Worm (Caenorhabditis elegans) whole organism, late embryonic: Measurements from ENCODE around the gene C33B4.2.

Experiments used
- C38D4.7 ChIP-seq: fragments of 200-800 bp; sonication (Bioruptor generic); optimal IDR thresholded peaks from 2 replicates; lab custom pipeline; 2018; ENCODE audit warnings: mild to moderate bottlenecking, missing genetic modification characterization, moderate library complexity, missing compliant biosample characterization
- K09A11.1 ChIP-seq: sonication (generic microtip); optimal IDR thresholded peaks from 2 replicates; lab custom pipeline; 2017; ENCODE audit warnings: antibody characterized with exemption, mild to moderate bottlenecking, missing genetic modification characterization, missing compliant biosample characterization; ENCODE audit not compliant: insufficient read depth
- Y22D7AL.16 ChIP-seq: sonication (generic microtip); optimal IDR thresholded peaks from 2 replicates; lab custom pipeline; 2016; ENCODE audit warnings: missing genetic modification characterization, missing compliant biosample characterization
- ceh-14 ChIP-seq: sonication (generic microtip); optimal IDR thresholded peaks from 2 replicates; lab custom pipeline; 2016; ENCODE audit warnings: missing genotype, missing genetic modification characterization, missing compliant biosample characterization
- ceh-19 ChIP-seq: fragments of 200-800 bp; sonication (Bioruptor generic); optimal IDR thresholded peaks from 2 replicates; lab custom pipeline; 2018; ENCODE audit warnings: mild to moderate bottlenecking, missing genetic modification characterization, missing compliant biosample characterization
- ceh-2 ChIP-seq: sonication (generic microtip); optimal IDR thresholded peaks from 2 replicates; lab custom pipeline; 2016; ENCODE audit warnings: missing genotype, missing genetic modification characterization, missing compliant biosample characterization
- ceh-22 ChIP-seq: sonication (generic microtip); optimal IDR thresholded peaks from 2 replicates; lab custom pipeline; 2017; ENCODE audit warnings: missing biosample characterization, missing genetic modification characterization
- ceh-24 ChIP-seq: sonication (generic microtip); optimal IDR thresholded peaks from 2 replicates; lab custom pipeline; 2016; ENCODE audit warnings: mild to moderate bottlenecking, missing genetic modification characterization, missing compliant biosample characterization
- ceh-34 ChIP-seq: sonication (generic microtip); optimal IDR thresholded peaks from 2 replicates; lab custom pipeline; 2016; ENCODE audit warnings: mild to moderate bottlenecking, missing genetic modification characterization, missing compliant biosample characterization
- ceh-48 ChIP-seq: sonication (generic microtip); optimal IDR thresholded peaks from 2 replicates; lab custom pipeline; 2016; ENCODE audit warnings: missing genetic modification characterization, inconsistent platforms, missing compliant biosample characterization
- dmd-4 ChIP-seq: sonication (generic microtip); optimal IDR thresholded peaks from 2 replicates; lab custom pipeline; 2016; ENCODE audit warnings: borderline replicate concordance, missing genetic modification characterization, missing compliant biosample characterization
- dve-1 ChIP-seq: sonication (generic microtip); optimal IDR thresholded peaks from 2 replicates; lab custom pipeline; 2017; ENCODE audit warnings: antibody characterized with exemption, mild to moderate bottlenecking, missing genetic modification characterization, missing compliant biosample characterization
- fkh-10 ChIP-seq: fragments of 150-350 bp; optimal IDR thresholded peaks from 2 replicates; lab custom pipeline; 2014; ENCODE audit warnings: missing biosample characterization, missing genetic modification reagents, missing genetic modification characterization
- fkh-6 ChIP-seq: sonication (generic microtip); optimal IDR thresholded peaks from 2 replicates; lab custom pipeline; 2016; ENCODE audit warnings: missing genetic modification characterization, missing compliant biosample characterization
- gmeb-2 ChIP-seq: sonication (generic microtip); optimal IDR thresholded peaks from 2 replicates; lab custom pipeline; 2016; ENCODE audit warnings: missing genetic modification characterization, inconsistent platforms, missing compliant biosample characterization
- hlh-13 ChIP-seq: fragments of 200-800 bp; sonication (Bioruptor generic); optimal IDR thresholded peaks from 2 replicates; lab custom pipeline; 2018; ENCODE audit warnings: mild to moderate bottlenecking, missing genetic modification characterization, missing compliant biosample characterization
- hlh-30 ChIP-seq: sonication (generic microtip); optimal IDR thresholded peaks from 2 replicates; lab custom pipeline; 2017; ENCODE audit warnings: antibody characterized with exemption, missing genetic modification characterization, missing compliant biosample characterization; ENCODE audit not compliant: insufficient read depth
- hlh-6 ChIP-seq: sonication (generic microtip); optimal IDR thresholded peaks from 2 replicates; lab custom pipeline; 2016; ENCODE audit warnings: missing genotype, missing genetic modification characterization, missing compliant biosample characterization
- hlh-8 ChIP-seq: sonication (generic microtip); optimal IDR thresholded peaks from 2 replicates; lab custom pipeline; 2016; ENCODE audit warnings: missing genotype, missing genetic modification characterization, missing compliant biosample characterization
- madf-2 ChIP-seq: sonication (generic microtip); optimal IDR thresholded peaks from 2 replicates; lab custom pipeline; 2017; ENCODE audit warnings: missing genetic modification characterization, missing compliant biosample characterization
- nhr-11 ChIP-seq: fragments of 150-350 bp; optimal IDR thresholded peaks from 2 replicates; lab custom pipeline; 2014; ENCODE audit warnings: missing biosample characterization, missing genetic modification characterization
- nhr-232 ChIP-seq: sonication (generic microtip); optimal IDR thresholded peaks from 2 replicates; lab custom pipeline; 2016; ENCODE audit warnings: missing genetic modification characterization, missing compliant biosample characterization
- pag-3 ChIP-seq: sonication (generic microtip); optimal IDR thresholded peaks from 2 replicates; lab custom pipeline; 2016; ENCODE audit warnings: missing compliant biosample characterization, missing genetic modification characterization, borderline replicate concordance
- pax-1 ChIP-seq: fragments of 150-350 bp; optimal IDR thresholded peaks from 2 replicates; lab custom pipeline; 2014; ENCODE audit warnings: missing biosample characterization, missing genetic modification characterization
- pha-2 ChIP-seq: sonication (generic microtip); optimal IDR thresholded peaks from 2 replicates; lab custom pipeline; 2017; ENCODE audit warnings: mild to moderate bottlenecking, missing genetic modification characterization, missing compliant biosample characterization
- pha-4 ChIP-seq: fragments of 150-350 bp; optimal IDR thresholded peaks from 2 replicates; lab custom pipeline; 2018; ENCODE audit warnings: missing biosample characterization, missing genetic modification reagents, missing genetic modification characterization
- pros-1 ChIP-seq: fragments of 150-350 bp; optimal IDR thresholded peaks from 2 replicates; lab custom pipeline; 2014; ENCODE audit warnings: missing biosample characterization, missing genetic modification reagents, missing genetic modification characterization
- rnt-1 ChIP-seq: sonication (generic microtip); optimal IDR thresholded peaks from 2 replicates; lab custom pipeline; 2016; ENCODE audit warnings: missing genetic modification characterization, missing compliant biosample characterization
- syd-9 ChIP-seq: sonication (generic microtip); optimal IDR thresholded peaks from 2 replicates; lab custom pipeline; 2016; ENCODE audit warnings: mild to moderate bottlenecking, missing genetic modification characterization, moderate library complexity, missing compliant biosample characterization
- tbx-7 ChIP-seq: sonication (generic microtip); optimal IDR thresholded peaks from 2 replicates; lab custom pipeline; 2016; ENCODE audit warnings: missing genotype, missing genetic modification characterization, missing compliant biosample characterization
- ttx-3 ChIP-seq: sonication (generic microtip); optimal IDR thresholded peaks from 2 replicates; lab custom pipeline; 2016; ENCODE audit warnings: missing genetic modification reagents, missing genetic modification characterization, missing compliant biosample characterization
- unc-42 ChIP-seq: sonication (generic microtip); optimal IDR thresholded peaks from 2 replicates; lab custom pipeline; 2016; ENCODE audit warnings: missing genotype, missing genetic modification characterization, missing compliant biosample characterization
- unc-55 ChIP-seq: sonication (generic microtip); optimal IDR thresholded peaks from 2 replicates; lab custom pipeline; 2017; ENCODE audit warnings: missing biosample characterization, missing genetic modification reagents, missing genetic modification characterization
- zip-5 ChIP-seq: sonication (generic microtip); optimal IDR thresholded peaks from 2 replicates; lab custom pipeline; 2016; ENCODE audit warnings: missing genetic modification characterization, missing compliant biosample characterization
- ztf-16 ChIP-seq: sonication (generic microtip); optimal IDR thresholded peaks from 2 replicates; lab custom pipeline; 2017; ENCODE audit warnings: missing genetic modification characterization, missing compliant biosample characterization

Gene C33B4.2

ce11 chrII:11345570-11346029 is 26.3 kb downstream of the C33B4.2 start, which contains the start of gene nduf-11 (continued):
- TF ChIP-seq zip-5 (tag; lab: Kevin White, UChicago) (no peak), hlh-13 (no peak), madf-2 (tag; lab: Kevin White, UChicago) (peak; percentile 7), fkh-6 (no peak), Y22D7AL.16 (tag; lab: Kevin White, UChicago) (peak; percentile 0), gmeb-2 (peak; percentile 11), nhr-232 (tag; lab: Kevin White, UChicago) (peak; percentile 1), syd-9 (tag; lab: Kevin White, UChicago) (no peak), ceh-2 (no peak), hlh-8 (no peak), unc-42 (tag; lab: Kevin White, UChicago) (peak; percentile 37), hlh-6 (tag; lab: Kevin White, UChicago) (no peak), ceh-19 (GFP tag; lab: Kevin White, UChicago) (no peak), pax-1 (tag; lab: Kevin White, UChicago) (peak; percentile 38), ztf-16 (tag; lab: Kevin White, UChicago) (no peak), ceh-14 (peak; percentile 58)
- TF ChIP-seq, all 69 proteins: peak for 27

ce11 chrII:11344554-11344953 is 27.4 kb downstream of the C33B4.2 start:
- TF ChIP-seq ceh-48 (tag; lab: Kevin White, UChicago) (no peak), zip-5 (tag; lab: Kevin White, UChicago) (no peak), ceh-34 (no peak)

- peak; percentile 2 for TF ChIP-seq ceh-48 (tag; lab: Kevin White, UChicago)
- no peak for TF ChIP-seq fkh-6
These were observed 28.6 kb downstream of the C33B4.2 start, which contains the start of gene lgc-20 for ce11 chrII:11343300-11343869. Gene lgc-20, minus strand, starts transcription at chrII:11343610.

DNA sequence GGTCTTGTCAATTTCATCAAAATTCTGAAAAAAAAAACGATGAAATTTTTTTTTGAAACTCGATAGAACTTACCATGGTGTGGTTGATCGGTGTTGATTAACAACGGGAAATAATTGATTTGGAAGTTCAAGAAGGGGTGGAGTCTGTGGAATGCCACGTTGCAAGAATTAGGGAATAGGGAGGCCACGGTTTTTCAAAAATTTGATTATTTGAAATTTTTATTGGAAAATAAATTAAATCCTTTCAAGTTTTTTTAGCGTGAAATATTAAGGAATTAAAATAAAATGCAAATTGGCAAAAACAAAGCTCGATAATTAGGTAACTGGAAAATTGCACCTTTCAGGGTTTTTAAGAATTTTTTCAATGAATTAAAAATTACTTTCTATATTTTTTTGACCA is 32.4 kb downstream of the C33B4.2 start, which contains the start of gene rmd-3:
rmd-3 (minus strand) TSS at position 101 of the 400 bp plus-strand sequence.
- no peak for TF ChIP-seq ttx-3 (tag; lab: Kevin White, UChicago)
- no peak for TF ChIP-seq unc-42 (tag; lab: Kevin White, UChicago)
- TF ChIP-seq gmeb-2, result no peak
- no peak for TF ChIP-seq ceh-48 (tag; lab: Kevin White, UChicago)
- no peak for TF ChIP-seq unc-55 (GFP tag; lab: Kevin White, UChicago)
- TF ChIP-seq C38D4.7, result no peak
- TF ChIP-seq dmd-4 (tag; lab: Kevin White, UChicago), result no peak
- no peak for TF ChIP-seq dve-1 (tag; lab: Kevin White, UChicago)
- TF ChIP-seq ceh-24 (tag; lab: Kevin White, UChicago), result no peak
- no peak for TF ChIP-seq rnt-1 (tag; lab: Kevin White, UChicago)

- TF ChIP-seq ceh-48 (tag; lab: Kevin White, UChicago) (no peak), tbx-7 (tag; lab: Kevin White, UChicago) (no peak), zip-5 (tag; lab: Kevin White, UChicago) (no peak), ceh-22 (tag; lab: Kevin White, UChicago) (no peak), ceh-19 (GFP tag; lab: Kevin White, UChicago) (no peak), pag-3 (tag; lab: Kevin White, UChicago) (no peak), pros-1 (tag; lab: Kevin White, UChicago) (no peak), hlh-30 (tag; lab: Kevin White, UChicago) (no peak), pha-2 (no peak), K09A11.1 (no peak), nhr-11 (no peak), fkh-10 (no peak), pha-4 (tag; lab: Kevin White, UChicago) (no peak)
These were observed 34.4 kb downstream of the C33B4.2 start, which contains the start of gene sqt-1 for ce11 chrII:11337497-11338040. Gene sqt-1, minus strand, starts transcription at chrII:11337837.
